Fruit fly (Drosophila melanogaster) whole organism, adult: ENCODE measurements around the gene edin.

Experiments
- CG14711 ChIP-seq: fragments of 200-800 bp; sonication (Bioruptor generic); optimal IDR thresholded peaks from 2 replicates; lab custom pipeline; 2018; ENCODE audit warnings: missing biosample characterization, mild to moderate bottlenecking, missing genetic modification characterization, moderate library complexity
- Crg-1 ChIP-seq: fragments of 200-800 bp; sonication (Bioruptor generic); optimal IDR thresholded peaks from 2 replicates; lab custom pipeline; 2016; ENCODE audit warnings: missing biosample characterization, missing genetic modification characterization
- bab1 ChIP-seq: fragments of 200-800 bp; sonication (Bioruptor generic); optimal IDR thresholded peaks from 3 replicates; lab custom pipeline; 2019; ENCODE audit warnings: missing biosample characterization, mild to moderate bottlenecking, missing genetic modification characterization, moderate library complexity
- cic ChIP-seq: fragments of 200-800 bp; sonication (Bioruptor generic); optimal IDR thresholded peaks from 2 replicates; lab custom pipeline; 2017; ENCODE audit warnings: missing biosample characterization, mild to moderate bottlenecking, missing genetic modification characterization, moderate library complexity

DNA sequence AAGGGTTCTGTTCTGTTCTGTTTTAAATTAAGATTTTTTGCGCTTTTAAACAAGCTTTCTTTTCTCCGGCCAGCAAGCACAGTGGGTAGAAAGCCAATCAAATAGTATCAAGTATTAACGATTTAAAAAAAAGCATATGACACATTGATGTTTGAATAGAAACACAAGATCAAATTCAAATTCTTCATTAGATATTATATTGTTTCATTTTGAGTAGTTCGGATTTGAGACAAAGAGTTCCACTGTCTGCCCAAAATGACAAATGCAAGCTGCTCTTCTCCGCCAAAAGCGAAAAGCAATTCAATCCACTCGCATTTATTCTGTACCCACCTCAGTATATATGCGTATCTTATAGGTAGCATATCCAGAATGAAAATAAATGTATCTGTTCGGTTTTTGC lies 7.6 kb downstream of the edin start:
- TF ChIP-seq cic (GFP tag; lab: Kevin White, UChicago) (no peak), CG14711 (tag; lab: Kevin White, UChicago) (no peak), Crg-1 (GFP tag; lab: Kevin White, UChicago) (no peak), bab1 (GFP tag; lab: Kevin White, UChicago) (no peak)
